Worm (Caenorhabditis elegans) whole organism, L1 larva: ENCODE measurements around the gene ddl-2.

Experiments used
- C34B4.2 ChIP-seq: sonication (generic microtip); optimal IDR thresholded peaks from 2 replicates; lab custom pipeline; 2017; ENCODE audit warnings: mild to moderate bottlenecking, missing genetic modification characterization, missing compliant biosample characterization
- Y116A8C.19 ChIP-seq: sonication (generic microtip); optimal IDR thresholded peaks from 2 replicates; lab custom pipeline; 2016; ENCODE audit warnings: missing compliant biosample characterization, missing genetic modification characterization, borderline replicate concordance
- alr-1 ChIP-seq: fragments of 200-800 bp; sonication (Bioruptor generic); optimal IDR thresholded peaks from 2 replicates; lab custom pipeline; 2018; ENCODE audit warnings: borderline replicate concordance, mild to moderate bottlenecking, missing genetic modification characterization, missing compliant biosample characterization
- aly-2 ChIP-seq: fragments of 150-350 bp; optimal IDR thresholded peaks from 2 replicates; lab custom pipeline; 2014; ENCODE audit warnings: missing biosample characterization, missing genetic modification characterization
- ceh-88 ChIP-seq: fragments of 200-800 bp; sonication (Bioruptor generic); IDR thresholded peaks from 2 replicates; pipeline ENCODE4 v1.3.6; 2022; ENCODE audit warnings: missing genetic modification characterization, missing compliant biosample characterization
- ceh-90 ChIP-seq: sonication (generic microtip); optimal IDR thresholded peaks from 2 replicates; lab custom pipeline; 2016; ENCODE audit warnings: missing genetic modification characterization, missing compliant biosample characterization
- ces-1 ChIP-seq: fragments of 150-350 bp; optimal IDR thresholded peaks from 2 replicates; lab custom pipeline; 2014; ENCODE audit warnings: missing biosample characterization, missing genetic modification reagents, missing genetic modification characterization
- dpl-1 ChIP-seq, 3 experiments: fragments of 150-350 bp in 2 of 3; sonication (generic microtip) in 1 of 3; optimal IDR thresholded peaks; 2 replicates each; lab custom pipeline; 2014 to 2017; ENCODE audit warnings: missing biosample characterization in 3 of 3, missing genetic modification characterization in 3 of 3, missing genetic modification reagents in 3 of 3
- efl-1 ChIP-seq, 4 experiments: fragments of 150-350 bp; optimal IDR thresholded peaks in 3 of 4; peaks in 1 of 4; 1 replicate in 1 of 4; 2 replicates in 3 of 4; lab custom pipeline; 2014; ENCODE audit warnings: missing biosample characterization in 2 of 4, missing genetic modification characterization in 2 of 4, missing genetic modification reagents in 2 of 4
- egl-27 ChIP-seq, 2 experiments: fragments of 150-350 bp in 1 of 2; sonication (generic microtip); optimal IDR thresholded peaks; 3 replicates each; lab custom pipeline; 2017 to 2018; ENCODE audit warnings: missing biosample characterization in 2 of 2, missing genetic modification characterization in 2 of 2, missing genetic modification reagents in 2 of 2
- elt-2 ChIP-seq: sonication (generic microtip); optimal IDR thresholded peaks from 2 replicates; lab custom pipeline; 2016; ENCODE audit warnings: missing genetic modification characterization, mild to moderate bottlenecking, inconsistent platforms, missing compliant biosample characterization, missing genetic modification reagents
- fkh-10 ChIP-seq: sonication (generic microtip); optimal IDR thresholded peaks from 2 replicates; lab custom pipeline; 2017; ENCODE audit warnings: missing biosample characterization, missing genetic modification reagents, missing genetic modification characterization
- hlh-17 ChIP-seq: fragments of 200-800 bp; sonication (Bioruptor generic); optimal IDR thresholded peaks from 2 replicates; lab custom pipeline; 2018; ENCODE audit warnings: missing genetic modification characterization, mild to moderate bottlenecking, missing compliant biosample characterization, moderate library complexity, borderline replicate concordance
- hpl-2 ChIP-seq: fragments of 150-350 bp; optimal IDR thresholded peaks from 2 replicates; lab custom pipeline; 2014; ENCODE audit warnings: missing biosample characterization, missing genetic modification reagents, missing genetic modification characterization
- isw-1 ChIP-seq: fragments of 200-800 bp; sonication (Bioruptor generic); IDR thresholded peaks from 2 replicates; pipeline ENCODE4 v1.3.6; 2022; ENCODE audit warnings: missing genetic modification characterization, missing compliant biosample characterization
- lin-13 ChIP-seq: fragments of 150-350 bp; optimal IDR thresholded peaks from 2 replicates; lab custom pipeline; 2014; ENCODE audit warnings: missing biosample characterization, missing genetic modification reagents, missing genetic modification characterization
- lin-15B ChIP-seq: fragments of 150-350 bp; sonication (generic microtip); optimal IDR thresholded peaks from 3 replicates; lab custom pipeline; 2014; ENCODE audit warnings: missing biosample characterization, missing genetic modification characterization
- lin-35 ChIP-seq, 2 experiments: fragments of 150-350 bp; optimal IDR thresholded peaks; 2 replicates each; lab custom pipeline; 2014; ENCODE audit warnings: missing biosample characterization in 2 of 2, missing genetic modification characterization in 2 of 2, missing genetic modification reagents in 2 of 2
- mab-9 ChIP-seq: fragments of 200-800 bp; sonication (Bioruptor generic); IDR thresholded peaks from 2 replicates; pipeline ENCODE4 v1.3.6; 2022; ENCODE audit warnings: missing genetic modification reagents, missing genetic modification characterization, missing compliant biosample characterization
- mef-2 ChIP-seq: fragments of 150-350 bp; optimal IDR thresholded peaks from 2 replicates; lab custom pipeline; 2014; ENCODE audit warnings: missing biosample characterization, missing genetic modification characterization
- nhr-12 ChIP-seq: sonication (generic microtip); optimal IDR thresholded peaks from 2 replicates; lab custom pipeline; 2017; ENCODE audit warnings: missing biosample characterization, missing genetic modification characterization
- nhr-19 ChIP-seq: fragments of 200-800 bp; sonication (Bioruptor generic); conservative IDR thresholded peaks from 2 replicates; pipeline ENCODE4 v1.3.6; 2022; ENCODE audit warnings: missing genetic modification characterization, missing compliant biosample characterization
- nhr-20 ChIP-seq: sonication (generic microtip); optimal IDR thresholded peaks from 2 replicates; lab custom pipeline; 2016; ENCODE audit warnings: mild to moderate bottlenecking, missing genetic modification characterization, missing compliant biosample characterization
- nhr-76 ChIP-seq: sonication (generic microtip); optimal IDR thresholded peaks from 2 replicates; lab custom pipeline; 2017; ENCODE audit warnings: missing biosample characterization, missing genetic modification characterization
- nhr-77 ChIP-seq: fragments of 150-350 bp; optimal IDR thresholded peaks from 2 replicates; lab custom pipeline; 2014; ENCODE audit warnings: missing biosample characterization, missing genetic modification characterization
- nhr-84 ChIP-seq: sonication (generic microtip); optimal IDR thresholded peaks from 2 replicates; lab custom pipeline; 2017; ENCODE audit warnings: missing biosample characterization, missing genetic modification characterization
- nhr-85 ChIP-seq: sonication (generic microtip); peaks from one replicate; lab custom pipeline; 2016; ENCODE audit warnings: missing genetic modification characterization, inconsistent platforms, missing compliant biosample characterization
- pag-3 ChIP-seq: sonication (generic microtip); optimal IDR thresholded peaks from 2 replicates; lab custom pipeline; 2017; ENCODE audit warnings: missing genetic modification characterization, mild to moderate bottlenecking, missing compliant biosample characterization, antibody characterized with exemption, borderline replicate concordance; ENCODE audit not compliant: insufficient read depth
- pax-3 ChIP-seq: fragments of 200-800 bp; sonication (Bioruptor generic); optimal IDR thresholded peaks from 2 replicates; lab custom pipeline; 2018; ENCODE audit warnings: mild to moderate bottlenecking, missing genetic modification characterization, moderate library complexity, missing compliant biosample characterization
- pqm-1 ChIP-seq: sonication (generic microtip); optimal IDR thresholded peaks from 3 replicates; lab custom pipeline; 2017; ENCODE audit warnings: missing biosample characterization, missing genetic modification characterization
- snpc-4 ChIP-seq: fragments of 150-350 bp; optimal IDR thresholded peaks from 2 replicates; lab custom pipeline; 2014; ENCODE audit warnings: missing biosample characterization, missing genetic modification characterization
- sox-4 ChIP-seq: sonication (generic microtip); optimal IDR thresholded peaks from 2 replicates; lab custom pipeline; 2016; ENCODE audit warnings: missing genetic modification characterization, missing compliant biosample characterization
- tlp-1 ChIP-seq: fragments of 150-350 bp; optimal IDR thresholded peaks from 2 replicates; lab custom pipeline; 2014; ENCODE audit warnings: missing biosample characterization, missing genetic modification characterization
- unc-30 ChIP-seq: sonication (generic microtip); optimal IDR thresholded peaks from 2 replicates; lab custom pipeline; 2017; ENCODE audit warnings: missing biosample characterization, missing genetic modification characterization
- unc-98 ChIP-seq: fragments of 200-800 bp; sonication (Bioruptor generic); IDR thresholded peaks from 2 replicates; pipeline ENCODE4 v1.3.6; 2022; ENCODE audit warnings: missing genetic modification characterization, missing compliant biosample characterization
- xbp-1 ChIP-seq: sonication (generic microtip); optimal IDR thresholded peaks from 2 replicates; lab custom pipeline; 2016; ENCODE audit warnings: missing genetic modification characterization, missing compliant biosample characterization

Gene ddl-2

ce11 chrII:13515813-13516212, 31.6 kb downstream of the ddl-2 start:
- no peak for TF ChIP-seq dpl-1 (GFP tag; optimal IDR thresholded peaks at IDR 0.05; lab: Kevin White, UChicago)
- TF ChIP-seq pax-3 (tag; lab: Kevin White, UChicago) = no peak
- no peak for TF ChIP-seq mef-2 (tag; lab: Kevin White, UChicago)
- TF ChIP-seq unc-30 = no peak
- no peak for TF ChIP-seq fkh-10 (GFP tag; lab: Kevin White, UChicago)
- TF ChIP-seq nhr-77 (tag; lab: Kevin White, UChicago) = no peak
- TF ChIP-seq hpl-2 = no peak
- no peak for TF ChIP-seq nhr-84 (tag; lab: Kevin White, UChicago)
- no peak for TF ChIP-seq alr-1 (tag; lab: Kevin White, UChicago)
- TF ChIP-seq isw-1 = no peak
- TF ChIP-seq Y116A8C.19 (tag; lab: Kevin White, UChicago) = no peak
- TF ChIP-seq sox-4 (tag; lab: Kevin White, UChicago) = no peak
- no peak for TF ChIP-seq xbp-1
- no peak for TF ChIP-seq ceh-88 (GFP tag; lab: Robert Waterston, UW)
- no peak for TF ChIP-seq lin-35 (GFP tag; optimal IDR thresholded peaks at IDR 0.05; lab: Kevin White, UChicago)
- no peak for TF ChIP-seq C34B4.2 (tag; lab: Kevin White, UChicago)

- peak; percentile 25 for TF ChIP-seq elt-2 (tag; lab: Kevin White, UChicago)
- TF ChIP-seq fkh-10 (GFP tag; lab: Kevin White, UChicago) = no peak
- TF ChIP-seq nhr-19 = no peak
- no peak for TF ChIP-seq efl-1 (optimal IDR thresholded peaks at IDR 0.05; lab: Kevin White, UChicago)
- TF ChIP-seq efl-1 (GFP tag; optimal IDR thresholded peaks at IDR 0.05 in 1 of 2; lab: Kevin White, UChicago) = no peak
Measured at ce11 chrII:13508607-13509006, 38.8 kb downstream of the ddl-2 start.

- TF ChIP-seq dpl-1 (GFP tag; optimal IDR thresholded peaks at IDR 0.05; lab: Kevin White, UChicago) = no peak
- TF ChIP-seq snpc-4 (tag; lab: Kevin White, UChicago) = no peak
- no peak for TF ChIP-seq nhr-12 (tag; lab: Kevin White, UChicago)
- peak; percentile 64 for TF ChIP-seq elt-2 (tag; lab: Kevin White, UChicago)
- TF ChIP-seq, all 84 proteins: peak for 1
Measured at ce11 chrII:13507535-13507934, 39.9 kb downstream of the ddl-2 start, which contains the start of gene nep-17. Gene nep-17 (plus strand): TSS chrII:13507819.

ce11 chrII:13505977-13506568, 41.4 kb downstream of the ddl-2 start:
- peak; percentile 25 for TF ChIP-seq elt-2 (tag; lab: Kevin White, UChicago)
- no peak for TF ChIP-seq nhr-20 (tag; lab: Kevin White, UChicago)
- no peak for TF ChIP-seq efl-1 (optimal IDR thresholded peaks at IDR 0.05; lab: Kevin White, UChicago)
- peak in 1 of 2 experiments; percentile 41 for TF ChIP-seq efl-1 (GFP tag; optimal IDR thresholded peaks at IDR 0.05 in 1 of 2; lab: Kevin White, UChicago)

- no peak for TF ChIP-seq pqm-1 (tag; lab: Kevin White, UChicago)
- no peak for TF ChIP-seq hlh-17 (GFP tag; lab: Kevin White, UChicago)
- TF ChIP-seq lin-13 = no peak
- no peak for TF ChIP-seq unc-30
- no peak for TF ChIP-seq aly-2
- TF ChIP-seq nhr-12 (tag; lab: Kevin White, UChicago) = no peak
- TF ChIP-seq ces-1 = no peak
- TF ChIP-seq elt-2 (tag; lab: Kevin White, UChicago) = no peak
- no peak for TF ChIP-seq lin-15B (tag; lab: Kevin White, UChicago)
- no peak for TF ChIP-seq ceh-88 (GFP tag; lab: Robert Waterston, UW)
- TF ChIP-seq lin-35 (GFP tag; optimal IDR thresholded peaks at IDR 0.05; lab: Kevin White, UChicago) = no peak
- no peak for TF ChIP-seq unc-98
- TF ChIP-seq nhr-85 (tag; lab: Kevin White, UChicago) = no peak
- no peak for TF ChIP-seq mab-9 (GFP tag; lab: Robert Waterston, UW)
- TF ChIP-seq tlp-1 = no peak
- TF ChIP-seq pag-3 (tag; lab: Kevin White, UChicago) = no peak
- no peak for TF ChIP-seq ceh-90 (tag; lab: Kevin White, UChicago)
- TF ChIP-seq egl-27 (tag; optimal IDR thresholded peaks at IDR 0.05; lab: Kevin White, UChicago) = no peak
- TF ChIP-seq nhr-76 = no peak
Measured at ce11 chrII:13505386-13505785, 42.1 kb downstream of the ddl-2 start.
